Fruit fly (Drosophila melanogaster) whole organism, embryonic: Measurements from ENCODE around the gene Pcyt1.

Experiments used
- B-H2 ChIP-seq: fragments of 200-800 bp; sonication (Bioruptor generic); optimal IDR thresholded peaks from 2 replicates; lab custom pipeline; 2018; ENCODE audit warnings: missing biosample characterization, mild to moderate bottlenecking, missing genetic modification characterization
- Bdp1 ChIP-seq: fragments of 200-800 bp; sonication (Bioruptor generic); optimal IDR thresholded peaks from 3 replicates; lab custom pipeline; 2016; ENCODE audit warnings: missing biosample characterization, missing genetic modification characterization
- C15 ChIP-seq: fragments of 200-800 bp; sonication (Bioruptor generic); IDR thresholded peaks from 3 replicates; pipeline ENCODE4 v1.3.6; 2022; ENCODE audit warnings: missing biosample characterization, missing genetic modification characterization
- CG10267 ChIP-seq: fragments of 200-800 bp; sonication (Bioruptor generic); optimal IDR thresholded peaks from 2 replicates; lab custom pipeline; 2018; ENCODE audit warnings: missing biosample characterization, mild to moderate bottlenecking, missing genetic modification characterization, moderate library complexity
- CG10274 ChIP-seq: fragments of 200-800 bp; sonication (Bioruptor generic); optimal IDR thresholded peaks from 3 replicates; lab custom pipeline; 2017; ENCODE audit warnings: missing biosample characterization, mild to moderate bottlenecking, missing genetic modification characterization
- CG10543 ChIP-seq: fragments of 200-800 bp; sonication (Bioruptor generic); optimal IDR thresholded peaks from 3 replicates; lab custom pipeline; 2017; ENCODE audit warnings: missing biosample characterization, mild to moderate bottlenecking, missing genetic modification characterization, moderate library complexity
- CG11398 ChIP-seq: fragments of 200-800 bp; sonication (Bioruptor generic); optimal IDR thresholded peaks from 2 replicates; lab custom pipeline; 2016; ENCODE audit warnings: missing biosample characterization, missing genetic modification characterization
- CG12071 ChIP-seq: fragments of 200-800 bp; sonication (Bioruptor generic); optimal IDR thresholded peaks from 3 replicates; lab custom pipeline; 2018; ENCODE audit warnings: missing biosample characterization, mild to moderate bottlenecking, missing genetic modification characterization
- CG12299 ChIP-seq: fragments of 200-800 bp; sonication (Bioruptor generic); optimal IDR thresholded peaks from 2 replicates; lab custom pipeline; 2018; ENCODE audit warnings: missing biosample characterization, mild to moderate bottlenecking, missing genetic modification characterization
- CG14014 ChIP-seq: fragments of 200-800 bp; sonication (Bioruptor generic); IDR thresholded peaks from 2 replicates; pipeline ENCODE4 v1.3.6; 2022; ENCODE audit warnings: missing biosample characterization, missing genetic modification characterization
- CG15696 ChIP-seq: fragments of 200-800 bp; sonication (Bioruptor generic); optimal IDR thresholded peaks from 2 replicates; lab custom pipeline; 2019; ENCODE audit warnings: missing biosample characterization, mild to moderate bottlenecking, missing genetic modification characterization, moderate library complexity
- CG17802 ChIP-seq: fragments of 200-800 bp; sonication (Bioruptor generic); optimal IDR thresholded peaks from 2 replicates; lab custom pipeline; 2018; ENCODE audit warnings: missing biosample characterization, mild to moderate bottlenecking, missing genetic modification characterization, moderate library complexity
- CG2116 ChIP-seq: fragments of 200-800 bp; sonication (Bioruptor generic); optimal IDR thresholded peaks from 3 replicates; lab custom pipeline; 2018; ENCODE audit warnings: missing biosample characterization, mild to moderate bottlenecking, missing genetic modification characterization
- CG2202 ChIP-seq: fragments of 200-800 bp; sonication (Bioruptor generic); optimal IDR thresholded peaks from 2 replicates; lab custom pipeline; 2018; ENCODE audit warnings: missing biosample characterization, mild to moderate bottlenecking, missing genetic modification characterization
- CG32767 ChIP-seq: fragments of 200-800 bp; sonication (Bioruptor generic); IDR thresholded peaks from 2 replicates; pipeline ENCODE4 v1.3.6; 2022; ENCODE audit warnings: missing biosample characterization, missing genetic modification characterization
- CG34224 ChIP-seq: fragments of 200-800 bp; sonication (Bioruptor generic); IDR thresholded peaks from 3 replicates; pipeline ENCODE4 v1.3.6; 2022; ENCODE audit warnings: missing biosample characterization, missing genetic modification characterization; ENCODE audit not compliant: partially characterized antibody
- CG3726 ChIP-seq: fragments of 200-800 bp; sonication (Bioruptor generic); IDR thresholded peaks from 3 replicates; pipeline ENCODE4, ENCODE4 v1.3.6; 2022; ENCODE audit warnings: missing biosample characterization, missing genetic modification characterization
- CG6254 ChIP-seq: fragments of 200-800 bp; sonication (Bioruptor generic); optimal IDR thresholded peaks from 3 replicates; lab custom pipeline; 2017; ENCODE audit warnings: mild to moderate bottlenecking, missing biosample characterization, missing genetic modification reagents, missing genetic modification characterization
- CG6689 ChIP-seq: fragments of 200-800 bp; sonication (Bioruptor generic); IDR thresholded peaks from 2 replicates; pipeline ENCODE4 v1.3.6; 2022; ENCODE audit warnings: missing biosample characterization, missing genetic modification characterization
- CG6765 ChIP-seq: fragments of 200-800 bp; sonication (Bioruptor generic); optimal IDR thresholded peaks from 3 replicates; lab custom pipeline; 2017; ENCODE audit warnings: missing biosample characterization, mild to moderate bottlenecking, missing genetic modification characterization
- CG7271 ChIP-seq: fragments of 200-800 bp; sonication (Bioruptor generic); optimal IDR thresholded peaks from 2 replicates; lab custom pipeline; 2018; ENCODE audit warnings: missing biosample characterization, mild to moderate bottlenecking, missing genetic modification characterization, moderate library complexity
- CoRest ChIP-seq: fragments of 200-800 bp; sonication (Bioruptor generic); optimal IDR thresholded peaks from 3 replicates; lab custom pipeline; 2018; ENCODE audit warnings: missing biosample characterization, mild to moderate bottlenecking, missing genetic modification characterization, moderate library complexity
- Dip3 ChIP-seq: fragments of 200-800 bp; sonication (Bioruptor generic); optimal IDR thresholded peaks from 3 replicates; lab custom pipeline; 2016; ENCODE audit warnings: missing biosample characterization, missing genetic modification characterization
- Dll ChIP-seq: fragments of 200-800 bp; sonication (Bioruptor generic); IDR thresholded peaks from 4 replicates; pipeline ENCODE4 v1.3.6; 2022; ENCODE audit warnings: missing biosample characterization, missing genetic modification characterization; ENCODE audit not compliant: partially characterized antibody
- Doc2 ChIP-seq: fragments of 200-800 bp; sonication (Bioruptor generic); IDR thresholded peaks from 2 replicates; pipeline ENCODE4 v1.3.6; 2022; ENCODE audit warnings: missing biosample characterization, missing genetic modification characterization
- HLH54F ChIP-seq: fragments of 200-800 bp; sonication (Bioruptor generic); optimal IDR thresholded peaks from 3 replicates; lab custom pipeline; 2016; ENCODE audit warnings: missing biosample characterization, missing genetic modification characterization
- Lpt ChIP-seq: fragments of >200 bp; optimal IDR thresholded peaks from 2 replicates; lab custom pipeline; 2018; ENCODE audit warnings: missing biosample characterization, missing genetic modification characterization
- NK7.1 ChIP-seq: fragments of 200-800 bp; sonication (Bioruptor generic); optimal IDR thresholded peaks from 3 replicates; lab custom pipeline; 2016; ENCODE audit warnings: missing biosample characterization, missing genetic modification characterization
- Ravus ChIP-seq: fragments of 200-800 bp; sonication (Bioruptor generic); IDR thresholded peaks from 2 replicates; pipeline ENCODE4 v1.3.6; 2022; ENCODE audit warnings: missing biosample characterization, missing genetic modification characterization
- Sin3A ChIP-seq: fragments of >200 bp; optimal IDR thresholded peaks from 2 replicates; lab custom pipeline; 2018
- YL-1 ChIP-seq: fragments of 200-800 bp; sonication (Bioruptor generic); optimal IDR thresholded peaks from 3 replicates; lab custom pipeline; 2017; ENCODE audit warnings: missing biosample characterization, mild to moderate bottlenecking, missing genetic modification characterization
- ase ChIP-seq: fragments of 200-800 bp; sonication (Bioruptor generic); IDR thresholded peaks from 3 replicates; pipeline ENCODE4 v1.3.6; 2022; ENCODE audit warnings: missing biosample characterization, missing genetic modification characterization
- bbx ChIP-seq: fragments of 200-800 bp; sonication (Bioruptor generic); IDR thresholded peaks from 2 replicates; pipeline ENCODE4 v1.3.6; 2022; ENCODE audit warnings: missing biosample characterization, missing genetic modification characterization; ENCODE audit not compliant: partially characterized antibody
- bowl ChIP-seq: fragments of 200-800 bp; sonication (Bioruptor generic); IDR thresholded peaks from 2 replicates; pipeline ENCODE4 v1.3.6; 2022; ENCODE audit warnings: missing biosample characterization, missing genetic modification characterization
- chinmo ChIP-seq: fragments of 200-800 bp; sonication (Bioruptor generic); IDR thresholded peaks from 4 replicates; pipeline ENCODE4 v1.3.6; 2022; ENCODE audit warnings: missing biosample characterization, missing genetic modification characterization; ENCODE audit not compliant: partially characterized antibody
- ci ChIP-seq: fragments of 200-800 bp; sonication (Bioruptor generic); IDR thresholded peaks from 3 replicates; pipeline ENCODE4 v1.3.6; 2022; ENCODE audit warnings: missing biosample characterization, missing genetic modification characterization
- eyg ChIP-seq: fragments of 200-800 bp; sonication (Bioruptor generic); optimal IDR thresholded peaks from 3 replicates; lab custom pipeline; 2016; ENCODE audit warnings: missing biosample characterization, missing genetic modification characterization
- fu2 ChIP-seq: fragments of 200-800 bp; sonication (Bioruptor generic); optimal IDR thresholded peaks from 2 replicates; lab custom pipeline; 2016; ENCODE audit warnings: missing biosample characterization, missing genetic modification characterization
- gfzf ChIP-seq: fragments of 200-800 bp; sonication (Bioruptor generic); optimal IDR thresholded peaks from 2 replicates; lab custom pipeline; 2016; ENCODE audit warnings: missing biosample characterization, mild to moderate bottlenecking, missing genetic modification characterization, moderate library complexity
- jing ChIP-seq: fragments of 200-800 bp; sonication (Bioruptor generic); optimal IDR thresholded peaks from 2 replicates; lab custom pipeline; 2018; ENCODE audit warnings: missing biosample characterization, mild to moderate bottlenecking, missing genetic modification characterization
- jumu ChIP-seq: fragments of 200-800 bp; sonication (Bioruptor generic); optimal IDR thresholded peaks from 3 replicates; lab custom pipeline; 2016; ENCODE audit warnings: missing biosample characterization, missing genetic modification characterization
- lmd ChIP-seq: fragments of 200-800 bp; sonication (Bioruptor generic); IDR thresholded peaks from 2 replicates; pipeline ENCODE4 v1.3.6; 2022; ENCODE audit warnings: missing biosample characterization, missing genetic modification characterization
- mirr ChIP-seq: fragments of 200-800 bp; sonication (Bioruptor generic); optimal IDR thresholded peaks from 3 replicates; lab custom pipeline; 2018; ENCODE audit warnings: missing biosample characterization, mild to moderate bottlenecking, missing genetic modification characterization
- nom ChIP-seq: fragments of 200-800 bp; sonication (Bioruptor generic); optimal IDR thresholded peaks from 2 replicates; lab custom pipeline; 2017; ENCODE audit warnings: missing biosample characterization, missing genetic modification characterization, mild to moderate bottlenecking, moderate library complexity, missing genetic modification reagents
- sens-2 ChIP-seq: fragments of 200-800 bp; sonication (Bioruptor generic); IDR thresholded peaks from 2 replicates; pipeline ENCODE4 v1.3.6; 2022; ENCODE audit warnings: missing biosample characterization, missing genetic modification characterization
- toy ChIP-seq: fragments of 200-800 bp; sonication (Bioruptor generic); IDR thresholded peaks from 2 replicates; pipeline ENCODE4 v1.3.6; 2022; ENCODE audit warnings: missing biosample characterization, missing genetic modification characterization
- trem ChIP-seq: fragments of 200-800 bp; optimal IDR thresholded peaks from 3 replicates; lab custom pipeline; 2019; ENCODE audit warnings: missing biosample characterization, mild to moderate bottlenecking, missing genetic modification characterization, moderate library complexity
- vfl ChIP-seq: fragments of 200-800 bp; sonication (Bioruptor generic); optimal IDR thresholded peaks from 2 replicates; lab custom pipeline; 2016; ENCODE audit warnings: missing biosample characterization, missing genetic modification characterization
- vnd ChIP-seq: fragments of 200-800 bp; sonication (Bioruptor generic); IDR thresholded peaks from 3 replicates; pipeline ENCODE4 v1.3.6; 2022; ENCODE audit warnings: missing biosample characterization, missing genetic modification characterization; ENCODE audit not compliant: partially characterized antibody
- wdn ChIP-seq: fragments of 200-800 bp; sonication (Bioruptor generic); IDR thresholded peaks from 2 replicates; pipeline ENCODE4 v1.3.6; 2022; ENCODE audit warnings: missing biosample characterization, missing genetic modification characterization

Pcyt1 gene

dm6 chr3L:1587140-1587849 is 41.4 kb downstream of the Pcyt1 start (continued):
- TF ChIP-seq chinmo (GFP tag; lab: Robert Waterston, UW) (peak; percentile 53; the same call in 1 of the 4 replicates), Sin3A (no peak), CG3726 (GFP tag; lab: Robert Waterston, UW) (peak; percentile 84), nom (GFP tag; lab: Kevin White, UChicago) (peak; percentile 76), Lpt (no peak), B-H2 (GFP tag; lab: Kevin White, UChicago) (no peak), bbx (GFP tag; lab: Robert Waterston, UW) (no peak), Dll (no peak), eyg (GFP tag; lab: Kevin White, UChicago) (peak; percentile 77), CG10267 (tag; lab: Kevin White, UChicago) (peak; percentile 56), jumu (GFP tag; lab: Kevin White, UChicago) (peak; percentile 65), CG2116 (peak; percentile 9), lmd (GFP tag; lab: Robert Waterston, UW) (peak; percentile 92), trem (tag; lab: Kevin White, UChicago) (peak; percentile 18), Ravus (GFP tag; lab: Robert Waterston, UW) (peak; percentile 78), CG15696 (tag; lab: Kevin White, UChicago) (peak; percentile 69), CG12299 (peak; percentile 5), CG6689 (GFP tag; lab: Robert Waterston, UW) (peak; percentile 87), CG14014 (GFP tag; lab: Robert Waterston, UW) (peak; percentile 94), C15 (GFP tag; lab: Robert Waterston, UW) (peak; percentile 56; the same call in 1 of the 3 replicates), gfzf (GFP tag; lab: Kevin White, UChicago) (no peak), HLH54F (GFP tag; lab: Kevin White, UChicago) (peak; percentile 80), fu2 (GFP tag; lab: Kevin White, UChicago) (peak; percentile 52), CG6254 (peak; percentile 12), ci (GFP tag; lab: Robert Waterston, UW) (peak; percentile 83), jing (GFP tag; lab: Kevin White, UChicago) (peak; percentile 29), Bdp1 (peak; percentile 58), Dip3 (GFP tag; lab: Kevin White, UChicago) (peak; percentile 76), CG34224 (GFP tag; lab: Robert Waterston, UW) (no peak), CoRest (tag; lab: Kevin White, UChicago) (peak; percentile 84), YL-1 (GFP tag; lab: Kevin White, UChicago) (no peak), vfl (GFP tag; lab: Kevin White, UChicago) (peak; percentile 33), bowl (GFP tag; lab: Robert Waterston, UW) (peak; percentile 79), CG32767 (GFP tag; lab: Robert Waterston, UW) (peak; percentile 75), toy (GFP tag; lab: Robert Waterston, UW) (peak; percentile 82), CG12071 (GFP tag; lab: Kevin White, UChicago) (peak; percentile 90), sens-2 (peak; percentile 50; the same call in 1 of the 2 replicates), CG7271 (no peak), NK7.1 (GFP tag; lab: Kevin White, UChicago) (peak; percentile 74), vnd (no peak), Doc2 (GFP tag; lab: Robert Waterston, UW) (peak; percentile 49; the same call in 1 of the 2 replicates), mirr (GFP tag; lab: Kevin White, UChicago) (peak; percentile 84), CG10274 (peak; percentile 74), CG11398 (GFP tag; lab: Kevin White, UChicago) (peak; percentile 74), CG2202 (tag; lab: Kevin White, UChicago) (no peak), CG17802 (tag; lab: Kevin White, UChicago) (peak; percentile 56), wdn (peak; percentile 77), CG10543 (GFP tag; lab: Kevin White, UChicago) (peak; percentile 59), ase (GFP tag; lab: Robert Waterston, UW) (0 out of 3 replicates have a peak, but pooled peaks have one; percentile 43), CG6765 (GFP tag; lab: Kevin White, UChicago) (peak; percentile 76)
